Fruit fly (Drosophila melanogaster) whole organism, embryonic: ENCODE data around the gene CG7512.

Experiments used
- Asciz ChIP-seq: fragments of 200-800 bp; sonication (Bioruptor generic); optimal IDR thresholded peaks from 2 replicates; lab custom pipeline; 2017; ENCODE audit warnings: missing biosample characterization, mild to moderate bottlenecking, missing genetic modification characterization, missing genetic modification reagents
- Blimp-1 ChIP-seq: fragments of 200-800 bp; sonication (Bioruptor generic); optimal IDR thresholded peaks from 3 replicates; lab custom pipeline; 2018; ENCODE audit warnings: missing biosample characterization, missing genetic modification characterization, mild to moderate bottlenecking, moderate library complexity, missing genetic modification reagents
- CG1024 ChIP-seq: fragments of 200-800 bp; sonication (Bioruptor generic); IDR thresholded peaks from 2 replicates; pipeline ENCODE4 v1.3.6; 2022; ENCODE audit warnings: missing biosample characterization, missing genetic modification characterization
- CG11560 ChIP-seq: fragments of 200-800 bp; sonication (Bioruptor generic); IDR thresholded peaks from 3 replicates; pipeline ENCODE4 v1.3.6; 2022; ENCODE audit warnings: missing biosample characterization, missing genetic modification characterization
- CG12391 ChIP-seq: fragments of 200-800 bp; sonication (Bioruptor generic); optimal IDR thresholded peaks from 3 replicates; lab custom pipeline; 2018; ENCODE audit warnings: missing biosample characterization, mild to moderate bottlenecking, missing genetic modification characterization, moderate library complexity
- CG12744 ChIP-seq: fragments of 200-800 bp; sonication (Bioruptor generic); optimal IDR thresholded peaks from 2 replicates; lab custom pipeline; 2016; ENCODE audit warnings: missing biosample characterization, missing genetic modification characterization
- CG13287 ChIP-seq: fragments of 200-800 bp; sonication (Bioruptor generic); IDR thresholded peaks from 2 replicates; pipeline ENCODE4 v1.3.6; 2022; ENCODE audit warnings: missing biosample characterization, missing genetic modification characterization; ENCODE audit not compliant: partially characterized antibody
- CG14860 ChIP-seq: fragments of 200-800 bp; sonication (Bioruptor generic); IDR thresholded peaks from 3 replicates; pipeline ENCODE4 v1.3.6; 2022; ENCODE audit warnings: missing biosample characterization, missing genetic modification characterization; ENCODE audit not compliant: partially characterized antibody
- CG17829 ChIP-seq: fragments of 200-800 bp; optimal IDR thresholded peaks from 2 replicates; lab custom pipeline; 2019; ENCODE audit warnings: missing biosample characterization, mild to moderate bottlenecking, missing genetic modification characterization, moderate library complexity
- CG18476 ChIP-seq: fragments of 200-800 bp; sonication (Bioruptor generic); optimal IDR thresholded peaks from 2 replicates; lab custom pipeline; 2016; ENCODE audit warnings: missing biosample characterization, mild to moderate bottlenecking, missing genetic modification characterization
- CG2875 ChIP-seq: fragments of 200-800 bp; sonication (Bioruptor generic); optimal IDR thresholded peaks from 2 replicates; lab custom pipeline; 2017; ENCODE audit warnings: missing biosample characterization, mild to moderate bottlenecking, missing genetic modification characterization, missing genetic modification reagents
- CG32772 ChIP-seq: fragments of 200-800 bp; sonication (Bioruptor generic); IDR thresholded peaks from 2 replicates; pipeline ENCODE4 v1.3.6; 2022; ENCODE audit warnings: missing biosample characterization, missing genetic modification characterization
- CG4360 ChIP-seq: fragments of 200-800 bp; sonication (Bioruptor generic); IDR thresholded peaks from 2 replicates; pipeline ENCODE4 v1.3.6; 2022; ENCODE audit warnings: missing biosample characterization, missing genetic modification characterization
- CG5953 ChIP-seq: fragments of 200-800 bp; sonication (Bioruptor generic); IDR thresholded peaks from 2 replicates; pipeline ENCODE4 v1.3.6; 2022; ENCODE audit warnings: missing biosample characterization, missing genetic modification characterization
- CG6254 ChIP-seq: fragments of 200-800 bp; sonication (Bioruptor generic); optimal IDR thresholded peaks from 3 replicates; lab custom pipeline; 2017; ENCODE audit warnings: mild to moderate bottlenecking, missing biosample characterization, missing genetic modification reagents, missing genetic modification characterization
- CG6813 ChIP-seq: fragments of 200-800 bp; sonication (Bioruptor generic); optimal IDR thresholded peaks from 2 replicates; lab custom pipeline; 2017; ENCODE audit warnings: missing biosample characterization, missing genetic modification characterization, mild to moderate bottlenecking, moderate library complexity, missing genetic modification reagents
- CG7556 ChIP-seq: fragments of 200-800 bp; sonication (Bioruptor generic); optimal IDR thresholded peaks from 2 replicates; lab custom pipeline; 2017; ENCODE audit warnings: missing biosample characterization, mild to moderate bottlenecking, missing genetic modification characterization
- CG8281 ChIP-seq: fragments of 200-800 bp; sonication (Bioruptor generic); optimal IDR thresholded peaks from 2 replicates; lab custom pipeline; 2018; ENCODE audit warnings: missing biosample characterization, mild to moderate bottlenecking, missing genetic modification characterization, moderate library complexity
- CG9609 ChIP-seq: fragments of 200-800 bp; sonication (Bioruptor generic); optimal IDR thresholded peaks from 3 replicates; lab custom pipeline; 2016; ENCODE audit warnings: missing biosample characterization, missing genetic modification characterization
- CG9797 ChIP-seq: fragments of 200-800 bp; sonication (Bioruptor generic); optimal IDR thresholded peaks from 3 replicates; lab custom pipeline; 2018; ENCODE audit warnings: missing biosample characterization, mild to moderate bottlenecking, missing genetic modification characterization
- CG9876 ChIP-seq: fragments of 200-800 bp; sonication (Bioruptor generic); optimal IDR thresholded peaks from 2 replicates; lab custom pipeline; 2016; ENCODE audit warnings: missing biosample characterization, missing genetic modification characterization
- CTCF ChIP-seq: fragments of 200-800 bp; sonication (Bioruptor generic); optimal IDR thresholded peaks from 2 replicates; lab custom pipeline; 2017; ENCODE audit warnings: missing biosample characterization, mild to moderate bottlenecking, missing genetic modification characterization, moderate library complexity
- D19B ChIP-seq: fragments of 200-800 bp; sonication (Bioruptor generic); optimal IDR thresholded peaks from 2 replicates; lab custom pipeline; 2017; ENCODE audit warnings: missing biosample characterization, mild to moderate bottlenecking, missing genetic modification characterization
- Dref ChIP-seq: fragments of 200-800 bp; sonication (Bioruptor generic); IDR thresholded peaks from 2 replicates; pipeline ENCODE4 v1.3.6; 2022; ENCODE audit warnings: missing biosample characterization, missing genetic modification characterization
- Eip74EF ChIP-seq, 2 experiments: fragments of 200-800 bp in 1 of 2; fragments of >200 bp in 1 of 2; sonication (Bioruptor generic) in 1 of 2; optimal IDR thresholded peaks; 2 replicates each; lab custom pipeline; 2017 to 2019; ENCODE audit warnings: missing biosample characterization in 2 of 2, missing genetic modification characterization in 2 of 2, mild to moderate bottlenecking in 1 of 2, moderate library complexity in 1 of 2
- Fer2 ChIP-seq: fragments of 200-800 bp; sonication (Bioruptor generic); optimal IDR thresholded peaks from 2 replicates; lab custom pipeline; 2018; ENCODE audit warnings: missing biosample characterization, mild to moderate bottlenecking, missing genetic modification characterization, moderate library complexity
- HLHmδ ChIP-seq: fragments of 200-800 bp; sonication (Bioruptor generic); optimal IDR thresholded peaks from 2 replicates; lab custom pipeline; 2018; ENCODE audit warnings: missing biosample characterization, mild to moderate bottlenecking, missing genetic modification characterization, moderate library complexity
- Hey ChIP-seq: fragments of 200-800 bp; sonication (Bioruptor generic); optimal IDR thresholded peaks from 3 replicates; lab custom pipeline; 2018; ENCODE audit warnings: missing biosample characterization, mild to moderate bottlenecking, missing genetic modification characterization
- Hmx ChIP-seq: fragments of 200-800 bp; sonication (Bioruptor generic); optimal IDR thresholded peaks from 2 replicates; lab custom pipeline; 2016; ENCODE audit warnings: missing biosample characterization, missing genetic modification characterization
- Hr3 ChIP-seq: fragments of 200-800 bp; sonication (Bioruptor generic); optimal IDR thresholded peaks from 3 replicates; lab custom pipeline; 2016; ENCODE audit warnings: missing biosample characterization, missing genetic modification characterization
- NK7.1 ChIP-seq: fragments of 200-800 bp; sonication (Bioruptor generic); optimal IDR thresholded peaks from 3 replicates; lab custom pipeline; 2016; ENCODE audit warnings: missing biosample characterization, missing genetic modification characterization
- Sry-β ChIP-seq: fragments of 200-800 bp; sonication (Bioruptor generic); optimal IDR thresholded peaks from 2 replicates; lab custom pipeline; 2018; ENCODE audit warnings: missing biosample characterization, mild to moderate bottlenecking, missing genetic modification characterization, moderate library complexity
- Sry-δ ChIP-seq: fragments of 200-800 bp; sonication (Bioruptor generic); optimal IDR thresholded peaks from 2 replicates; lab custom pipeline; 2016; ENCODE audit warnings: missing biosample characterization, missing genetic modification characterization
- ara ChIP-seq: fragments of 200-800 bp; sonication (Bioruptor generic); IDR thresholded peaks from 2 replicates; pipeline ENCODE4 v1.3.6; 2022; ENCODE audit warnings: missing biosample characterization, missing genetic modification characterization
- bab2 ChIP-seq: fragments of 200-800 bp; sonication (Bioruptor generic); optimal IDR thresholded peaks from 2 replicates; lab custom pipeline; 2016; ENCODE audit warnings: missing biosample characterization, missing genetic modification characterization
- bowl ChIP-seq: fragments of 200-800 bp; sonication (Bioruptor generic); IDR thresholded peaks from 2 replicates; pipeline ENCODE4 v1.3.6; 2022; ENCODE audit warnings: missing biosample characterization, missing genetic modification characterization
- chinmo ChIP-seq: fragments of 200-800 bp; sonication (Bioruptor generic); IDR thresholded peaks from 4 replicates; pipeline ENCODE4 v1.3.6; 2022; ENCODE audit warnings: missing biosample characterization, missing genetic modification characterization; ENCODE audit not compliant: partially characterized antibody
- dati ChIP-seq: fragments of 200-800 bp; sonication (Bioruptor generic); IDR thresholded peaks from 2 replicates; pipeline ENCODE4 v1.3.6; 2022; ENCODE audit warnings: missing biosample characterization, missing genetic modification characterization
- en ChIP-seq: fragments of 200-800 bp; sonication (Bioruptor generic); optimal IDR thresholded peaks from 2 replicates; lab custom pipeline; 2016; ENCODE audit warnings: missing biosample characterization, missing genetic modification characterization
- gce ChIP-seq: fragments of 200-800 bp; sonication (Bioruptor generic); IDR thresholded peaks from 3 replicates; pipeline ENCODE4 v1.3.6; 2022; ENCODE audit warnings: missing biosample characterization, missing genetic modification characterization
- hb ChIP-seq: fragments of 200-800 bp; sonication (Bioruptor generic); IDR thresholded peaks from 3 replicates; pipeline ENCODE4 v1.3.6; 2022; ENCODE audit warnings: missing biosample characterization, missing genetic modification characterization; ENCODE audit not compliant: partially characterized antibody
- knrl ChIP-seq: fragments of 200-800 bp; sonication (Bioruptor generic); IDR thresholded peaks from 3 replicates; pipeline ENCODE4 v1.3.6; 2022; ENCODE audit warnings: missing biosample characterization, missing genetic modification characterization; ENCODE audit not compliant: partially characterized antibody
- lab ChIP-seq: fragments of 200-800 bp; sonication (Bioruptor generic); optimal IDR thresholded peaks from 3 replicates; lab custom pipeline; 2017; ENCODE audit warnings: missing biosample characterization, missing genetic modification characterization, mild to moderate bottlenecking, moderate library complexity, missing genetic modification reagents
- nau ChIP-seq: fragments of 200-800 bp; sonication (Bioruptor generic); optimal IDR thresholded peaks from 3 replicates; lab custom pipeline; 2017; ENCODE audit warnings: missing biosample characterization, mild to moderate bottlenecking, missing genetic modification characterization, missing genetic modification reagents
- oc ChIP-seq: fragments of 200-800 bp; sonication (Bioruptor generic); optimal IDR thresholded peaks from 2 replicates; lab custom pipeline; 2018; ENCODE audit warnings: missing biosample characterization, mild to moderate bottlenecking, missing genetic modification characterization, moderate library complexity
- org-1 ChIP-seq: fragments of 200-800 bp; sonication (Bioruptor generic); optimal IDR thresholded peaks from 2 replicates; lab custom pipeline; 2017; ENCODE audit warnings: missing biosample characterization, missing genetic modification characterization
- pita ChIP-seq: fragments of 200-800 bp; sonication (Bioruptor generic); optimal IDR thresholded peaks from 2 replicates; lab custom pipeline; 2017; ENCODE audit warnings: missing biosample characterization, mild to moderate bottlenecking, missing genetic modification characterization
- run ChIP-seq: fragments of 200-800 bp; sonication (Bioruptor generic); optimal IDR thresholded peaks from 3 replicates; lab custom pipeline; 2018; ENCODE audit warnings: missing biosample characterization, mild to moderate bottlenecking, missing genetic modification characterization
- ssp ChIP-seq: fragments of 200-800 bp; sonication (Bioruptor generic); IDR thresholded peaks from 2 replicates; pipeline ENCODE4 v1.3.6; 2022; ENCODE audit warnings: missing biosample characterization, missing genetic modification characterization
- tap ChIP-seq: fragments of 200-800 bp; optimal IDR thresholded peaks from 3 replicates; lab custom pipeline; 2019; ENCODE audit warnings: missing biosample characterization, mild to moderate bottlenecking, missing genetic modification characterization, moderate library complexity
- tio ChIP-seq: fragments of 200-800 bp; sonication (Bioruptor generic); optimal IDR thresholded peaks from 2 replicates; lab custom pipeline; 2017; ENCODE audit warnings: missing biosample characterization, missing genetic modification characterization, inconsistent platforms

CG7512 gene

dm6 chr3L:11484483-11484882 lies 29.0 kb upstream of the CG7512 start:
- TF ChIP-seq bab2 (GFP tag; lab: Kevin White, UChicago) (peak; percentile 30), Hey (tag; lab: Kevin White, UChicago) (no peak), CG9797 (GFP tag; lab: Kevin White, UChicago) (no peak), CG7556 (GFP tag; lab: Kevin White, UChicago) (peak; percentile 39), Hr3 (GFP tag; lab: Kevin White, UChicago) (no peak), ssp (GFP tag; lab: Robert Waterston, UW) (no peak), CG2875 (GFP tag; lab: Kevin White, UChicago) (no peak), Eip74EF (GFP tag; optimal IDR thresholded peaks at IDR 0.05; lab: Kevin White, UChicago) (peak in 1 of 2 experiments; percentile 33), Sry-β (GFP tag; lab: Kevin White, UChicago) (no peak), CG11560 (tag; lab: Robert Waterston, UW) (no peak), Blimp-1 (GFP tag; lab: Kevin White, UChicago) (peak; percentile 59), CG14860 (GFP tag; lab: Robert Waterston, UW) (no peak), chinmo (GFP tag; lab: Robert Waterston, UW) (no peak), gce (GFP tag; lab: Robert Waterston, UW) (no peak), CG32772 (GFP tag; lab: Robert Waterston, UW) (no peak), D19B (GFP tag; lab: Kevin White, UChicago) (no peak), CTCF (peak; percentile 10), knrl (GFP tag; lab: Robert Waterston, UW) (no peak), dati (GFP tag; lab: Robert Waterston, UW) (no peak), NK7.1 (GFP tag; lab: Kevin White, UChicago) (no peak), lab (GFP tag; lab: Kevin White, UChicago) (peak; percentile 45), CG1024 (GFP tag; lab: Robert Waterston, UW) (no peak), pita (no peak), CG6813 (GFP tag; lab: Kevin White, UChicago) (peak; percentile 20), CG8281 (tag; lab: Kevin White, UChicago) (no peak), Asciz (GFP tag; lab: Kevin White, UChicago) (peak; percentile 44), CG5953 (GFP tag; lab: Robert Waterston, UW) (no peak), CG6254 (GFP tag; lab: Kevin White, UChicago) (peak; percentile 17), en (no peak), CG12744 (GFP tag; lab: Kevin White, UChicago) (no peak), org-1 (GFP tag; lab: Kevin White, UChicago) (peak; percentile 11), CG4360 (GFP tag; lab: Robert Waterston, UW) (no peak), CG18476 (GFP tag; lab: Kevin White, UChicago) (no peak), CG13287 (GFP tag; lab: Robert Waterston, UW) (no peak), tap (no peak), CG12391 (tag; lab: Kevin White, UChicago) (peak; percentile 4), HLHmδ (GFP tag; lab: Kevin White, UChicago) (no peak), run (no peak), nau (GFP tag; lab: Kevin White, UChicago) (peak; percentile 2), ara (GFP tag; lab: Robert Waterston, UW) (peak; percentile 7; the same call in 1 of the 2 replicates), Fer2 (tag; lab: Kevin White, UChicago) (no peak), hb (GFP tag; lab: Robert Waterston, UW) (no peak), tio (GFP tag; lab: Kevin White, UChicago) (no peak), CG9609 (no peak), oc (tag; lab: Kevin White, UChicago) (no peak), CG17829 (tag; lab: Kevin White, UChicago) (peak; percentile 33), Dref (GFP tag; lab: Robert Waterston, UW) (no peak), Sry-δ (GFP tag; lab: Kevin White, UChicago) (no peak), Hmx (GFP tag; lab: Kevin White, UChicago) (no peak), bowl (GFP tag; lab: Robert Waterston, UW) (no peak), CG9876 (no peak)
